Worm (Caenorhabditis elegans): ENCODE results near the gene F44E5.4.

Gene F44E5.4

ce11 chrII:11719533-11719932 is 39.6 kb downstream of the F44E5.4 start:
- no peak for TF ChIP-seq skn-1 (tag; optimal IDR thresholded peaks at IDR 0.05)
- no peak for TF ChIP-seq daf-12 (tag; optimal IDR thresholded peaks at IDR 0.05)
- no peak for TF ChIP-seq elt-1 (tag; optimal IDR thresholded peaks at IDR 0.05)
- TF ChIP-seq ztf-4 (tag; optimal IDR thresholded peaks at IDR 0.05): no peak

- TF ChIP-seq eor-1 (tag; optimal IDR thresholded peaks at IDR 0.05) (no peak), nhr-76 (tag; optimal IDR thresholded peaks at IDR 0.05) (no peak), daf-12 (tag; optimal IDR thresholded peaks at IDR 0.05) (no peak), ceh-16 (tag; optimal IDR thresholded peaks at IDR 0.05) (no peak), snpc-4 (tag; optimal IDR thresholded peaks at IDR 0.05) (peak; percentile 50)
These were observed 44.4 kb downstream of the F44E5.4 start for ce11 chrII:11714728-11715127.

ce11 chrII:11713569-11713968 is 45.5 kb downstream of the F44E5.4 start, which contains the start of gene F13D12.10:
F13D12.10 (plus strand) TSS chrII:11713799.
- TF ChIP-seq nfya-1 (tag; optimal IDR thresholded peaks at IDR 0.05; ENCODE audit: insufficient read depth): peak; percentile 14
- TF ChIP-seq ZK546.5 (tag; optimal IDR thresholded peaks at IDR 0.05): no peak
- TF ChIP-seq eor-1 (tag; optimal IDR thresholded peaks at IDR 0.05): no peak
- no peak for TF ChIP-seq R02D3.7 (tag; optimal IDR thresholded peaks at IDR 0.05)
- no peak for TF ChIP-seq zag-1 (tag; optimal IDR thresholded peaks at IDR 0.05)
- peak; percentile 55 for TF ChIP-seq lin-39 (tag; optimal IDR thresholded peaks at IDR 0.05)

DNA sequence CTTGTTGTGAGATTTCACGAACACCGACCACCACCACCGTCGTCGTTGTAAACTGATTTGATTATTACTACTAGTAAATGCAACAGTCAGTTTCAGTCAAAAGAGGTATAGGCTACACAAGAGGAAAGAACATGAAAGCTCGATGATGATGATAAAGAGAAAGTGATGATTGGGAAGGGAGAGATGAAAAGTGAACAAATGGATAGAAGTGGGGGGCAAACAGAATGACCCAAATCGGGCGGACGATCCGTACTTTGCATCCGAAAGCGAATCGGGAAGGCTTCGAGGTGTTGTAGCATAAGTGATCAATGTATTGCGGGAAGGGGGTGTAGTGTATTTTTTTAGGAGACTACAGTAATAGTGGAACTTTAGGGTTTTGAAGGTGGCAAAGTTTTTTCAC is 48.3 kb downstream of the F44E5.4 start:
- TF ChIP-seq nhr-67 (tag; optimal IDR thresholded peaks at IDR 0.05): no peak
- no peak for TF ChIP-seq elt-2 (tag; optimal IDR thresholded peaks at IDR 0.05)
- TF ChIP-seq egl-5 (tag; optimal IDR thresholded peaks at IDR 0.05): no peak
- no peak for TF ChIP-seq ceh-16 (tag; optimal IDR thresholded peaks at IDR 0.05)
- TF ChIP-seq skn-1 (tag; optimal IDR thresholded peaks at IDR 0.05): no peak
- no peak for TF ChIP-seq unc-62 (GFP tag; optimal IDR thresholded peaks at IDR 0.05)
- TF ChIP-seq ztf-11 (tag; optimal IDR thresholded peaks at IDR 0.05): no peak
- no peak for TF ChIP-seq nhr-237 (tag; optimal IDR thresholded peaks at IDR 0.05)
- no peak for TF ChIP-seq tbx-2 (tag; optimal IDR thresholded peaks at IDR 0.05)
- TF ChIP-seq mml-1 (tag; optimal IDR thresholded peaks at IDR 0.05): no peak
- no peak for TF ChIP-seq ceh-28 (tag; optimal IDR thresholded peaks at IDR 0.05)
- no peak for TF ChIP-seq ceh-9 (tag; optimal IDR thresholded peaks at IDR 0.05)
- TF ChIP-seq ceh-82 (tag; optimal IDR thresholded peaks at IDR 0.05): no peak
- no peak for TF ChIP-seq egl-27 (tag; optimal IDR thresholded peaks at IDR 0.05)

DNA sequence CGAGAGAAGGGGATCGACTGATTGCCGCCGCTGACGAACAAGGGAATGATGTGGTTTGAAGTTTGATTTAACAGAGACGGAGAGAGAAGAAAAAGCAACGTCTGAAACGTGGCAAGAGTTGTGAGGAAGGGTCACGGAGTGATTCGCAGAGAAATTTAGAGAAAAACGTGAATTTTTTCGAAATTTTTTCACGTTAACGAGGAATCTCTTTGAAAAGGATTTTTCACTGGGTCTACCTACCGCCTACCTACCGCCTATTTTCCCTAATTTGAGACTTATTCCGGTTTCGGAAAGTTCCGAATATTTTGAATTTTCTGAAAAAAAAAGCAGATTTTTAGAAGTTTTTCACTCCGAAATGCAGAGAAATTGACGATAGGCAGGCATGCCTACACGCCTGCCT is 49.6 kb downstream of the F44E5.4 start, which contains the start of gene fcmt-1:
TSS of gene fcmt-1 (minus strand) at position 101 of the 400 bp plus-strand sequence.
- TF ChIP-seq daf-12 (tag; optimal IDR thresholded peaks at IDR 0.05): no peak
- no peak for TF ChIP-seq nhr-67 (tag; optimal IDR thresholded peaks at IDR 0.05)
- no peak for TF ChIP-seq ceh-28 (tag; optimal IDR thresholded peaks at IDR 0.05)
- no peak for TF ChIP-seq fos-1 (tag; optimal IDR thresholded peaks at IDR 0.05)
- TF ChIP-seq mdl-1 (tag; optimal IDR thresholded peaks at IDR 0.05): no peak
- TF ChIP-seq ceh-9 (tag; optimal IDR thresholded peaks at IDR 0.05): no peak
- no peak for TF ChIP-seq ztf-11 (tag; optimal IDR thresholded peaks at IDR 0.05)
- TF ChIP-seq nhr-28 (tag; optimal IDR thresholded peaks at IDR 0.05): no peak
- TF ChIP-seq nhr-11 (tag; optimal IDR thresholded peaks at IDR 0.05): no peak
- TF ChIP-seq ceh-82 (tag; optimal IDR thresholded peaks at IDR 0.05): no peak
- TF ChIP-seq fkh-10 (GFP tag; optimal IDR thresholded peaks at IDR 0.05): no peak
- TF ChIP-seq ZK546.5 (tag; optimal IDR thresholded peaks at IDR 0.05): no peak
- no peak for TF ChIP-seq jun-1 (tag; optimal IDR thresholded peaks at IDR 0.05)

Data from whole organism, L3 larva.